Worm (Caenorhabditis elegans) whole organism, L1 larva: ENCODE measurements around the gene str-2.

Source experiments
- C34B4.2 ChIP-seq: sonication (generic microtip); optimal IDR thresholded peaks from 2 replicates; lab custom pipeline; 2017; ENCODE audit warnings: mild to moderate bottlenecking, missing genetic modification characterization, missing compliant biosample characterization
- F16B12.6 ChIP-seq: fragments of 150-350 bp; optimal IDR thresholded peaks from 2 replicates; lab custom pipeline; 2014; ENCODE audit warnings: missing biosample characterization, missing genetic modification characterization
- Y116A8C.19 ChIP-seq: sonication (generic microtip); optimal IDR thresholded peaks from 2 replicates; lab custom pipeline; 2016; ENCODE audit warnings: missing compliant biosample characterization, missing genetic modification characterization, borderline replicate concordance
- aha-1 ChIP-seq: fragments of 150-350 bp; optimal IDR thresholded peaks from 2 replicates; lab custom pipeline; 2014; ENCODE audit warnings: missing biosample characterization, missing genetic modification characterization
- ceh-8 ChIP-seq: fragments of 200-800 bp; sonication (Bioruptor generic); optimal IDR thresholded peaks from 2 replicates; lab custom pipeline; 2018; ENCODE audit warnings: mild to moderate bottlenecking, missing genetic modification characterization, moderate library complexity, missing compliant biosample characterization
- ceh-88 ChIP-seq: fragments of 200-800 bp; sonication (Bioruptor generic); IDR thresholded peaks from 2 replicates; pipeline ENCODE4 v1.3.6; 2022; ENCODE audit warnings: missing genetic modification characterization, missing compliant biosample characterization
- dpl-1 ChIP-seq, 3 experiments: fragments of 150-350 bp in 2 of 3; sonication (generic microtip) in 1 of 3; optimal IDR thresholded peaks; 2 replicates each; lab custom pipeline; 2014 to 2017; ENCODE audit warnings: missing biosample characterization in 3 of 3, missing genetic modification characterization in 3 of 3, missing genetic modification reagents in 3 of 3
- efl-3 ChIP-seq: fragments of 200-800 bp; sonication (Bioruptor generic); optimal IDR thresholded peaks from 2 replicates; lab custom pipeline; 2018; ENCODE audit warnings: mild to moderate bottlenecking, missing genetic modification characterization, missing compliant biosample characterization
- elt-3 ChIP-seq, 6 experiments: fragments of 150-350 bp in 1 of 6; sonication (generic microtip); optimal IDR thresholded peaks; 2 replicates each; lab custom pipeline; 2017 to 2018; ENCODE audit warnings: missing biosample characterization in 6 of 6, missing genetic modification characterization in 6 of 6, inconsistent platforms in 1 of 6
- fkh-10 ChIP-seq: sonication (generic microtip); optimal IDR thresholded peaks from 2 replicates; lab custom pipeline; 2017; ENCODE audit warnings: missing biosample characterization, missing genetic modification reagents, missing genetic modification characterization
- hlh-17 ChIP-seq: fragments of 200-800 bp; sonication (Bioruptor generic); optimal IDR thresholded peaks from 2 replicates; lab custom pipeline; 2018; ENCODE audit warnings: missing genetic modification characterization, mild to moderate bottlenecking, missing compliant biosample characterization, moderate library complexity, borderline replicate concordance
- hlh-4 ChIP-seq: sonication (generic microtip); optimal IDR thresholded peaks from 2 replicates; lab custom pipeline; 2016; ENCODE audit warnings: mild to moderate bottlenecking, missing genetic modification characterization, missing compliant biosample characterization
- isw-1 ChIP-seq: fragments of 200-800 bp; sonication (Bioruptor generic); IDR thresholded peaks from 2 replicates; pipeline ENCODE4 v1.3.6; 2022; ENCODE audit warnings: missing genetic modification characterization, missing compliant biosample characterization
- lin-13 ChIP-seq: fragments of 150-350 bp; optimal IDR thresholded peaks from 2 replicates; lab custom pipeline; 2014; ENCODE audit warnings: missing biosample characterization, missing genetic modification reagents, missing genetic modification characterization
- lin-14 ChIP-seq: fragments of 200-800 bp; sonication (Bioruptor generic); optimal IDR thresholded peaks from 2 replicates; lab custom pipeline; 2018; ENCODE audit warnings: mild to moderate bottlenecking, missing genetic modification characterization, moderate library complexity, missing compliant biosample characterization
- lin-15B ChIP-seq: fragments of 150-350 bp; sonication (generic microtip); optimal IDR thresholded peaks from 3 replicates; lab custom pipeline; 2014; ENCODE audit warnings: missing biosample characterization, missing genetic modification characterization
- lir-3 ChIP-seq: sonication (generic microtip); optimal IDR thresholded peaks from 2 replicates; lab custom pipeline; 2016; ENCODE audit warnings: mild to moderate bottlenecking, missing genetic modification characterization, moderate library complexity, missing compliant biosample characterization; ENCODE audit not compliant: poor library complexity
- mdl-1 ChIP-seq, 2 experiments: fragments of 150-350 bp; optimal IDR thresholded peaks; 2 replicates each; lab custom pipeline; 2014 to 2017; ENCODE audit warnings: missing biosample characterization in 2 of 2, missing genetic modification characterization in 2 of 2, inconsistent platforms in 1 of 2
- nhr-11 ChIP-seq: fragments of 150-350 bp; optimal IDR thresholded peaks from 2 replicates; lab custom pipeline; 2014; ENCODE audit warnings: missing biosample characterization, missing genetic modification characterization
- nhr-12 ChIP-seq: sonication (generic microtip); optimal IDR thresholded peaks from 2 replicates; lab custom pipeline; 2017; ENCODE audit warnings: missing biosample characterization, missing genetic modification characterization
- nhr-19 ChIP-seq: fragments of 200-800 bp; sonication (Bioruptor generic); conservative IDR thresholded peaks from 2 replicates; pipeline ENCODE4 v1.3.6; 2022; ENCODE audit warnings: missing genetic modification characterization, missing compliant biosample characterization
- nhr-28 ChIP-seq: fragments of 150-350 bp; optimal IDR thresholded peaks from 2 replicates; lab custom pipeline; 2014; ENCODE audit warnings: missing biosample characterization, missing genetic modification characterization
- nhr-47 ChIP-seq: sonication (generic microtip); optimal IDR thresholded peaks from 2 replicates; lab custom pipeline; 2016; ENCODE audit warnings: mild to moderate bottlenecking, missing genetic modification characterization, moderate library complexity, missing compliant biosample characterization
- nhr-76 ChIP-seq: sonication (generic microtip); optimal IDR thresholded peaks from 2 replicates; lab custom pipeline; 2017; ENCODE audit warnings: missing biosample characterization, missing genetic modification characterization
- nhr-77 ChIP-seq: fragments of 150-350 bp; optimal IDR thresholded peaks from 2 replicates; lab custom pipeline; 2014; ENCODE audit warnings: missing biosample characterization, missing genetic modification characterization
- nhr-84 ChIP-seq: sonication (generic microtip); optimal IDR thresholded peaks from 2 replicates; lab custom pipeline; 2017; ENCODE audit warnings: missing biosample characterization, missing genetic modification characterization
- nhr-85 ChIP-seq: sonication (generic microtip); peaks from one replicate; lab custom pipeline; 2016; ENCODE audit warnings: missing genetic modification characterization, inconsistent platforms, missing compliant biosample characterization
- pag-3 ChIP-seq: sonication (generic microtip); optimal IDR thresholded peaks from 2 replicates; lab custom pipeline; 2017; ENCODE audit warnings: missing genetic modification characterization, mild to moderate bottlenecking, missing compliant biosample characterization, antibody characterized with exemption, borderline replicate concordance; ENCODE audit not compliant: insufficient read depth
- pqm-1 ChIP-seq: sonication (generic microtip); optimal IDR thresholded peaks from 3 replicates; lab custom pipeline; 2017; ENCODE audit warnings: missing biosample characterization, missing genetic modification characterization
- rnt-1 ChIP-seq: sonication (generic microtip); optimal IDR thresholded peaks from 2 replicates; lab custom pipeline; 2016; ENCODE audit warnings: mild to moderate bottlenecking, missing genetic modification characterization, moderate library complexity, missing compliant biosample characterization
- skn-1 ChIP-seq: fragments of 150-350 bp; optimal IDR thresholded peaks from 2 replicates; lab custom pipeline; 2014; ENCODE audit warnings: missing biosample characterization, missing genetic modification characterization
- snpc-4 ChIP-seq: fragments of 150-350 bp; optimal IDR thresholded peaks from 2 replicates; lab custom pipeline; 2014; ENCODE audit warnings: missing biosample characterization, missing genetic modification characterization
- snu-23 ChIP-seq: sonication (generic microtip); optimal IDR thresholded peaks from 2 replicates; lab custom pipeline; 2016; ENCODE audit warnings: missing genetic modification characterization, missing compliant biosample characterization
- sox-4 ChIP-seq: sonication (generic microtip); optimal IDR thresholded peaks from 2 replicates; lab custom pipeline; 2016; ENCODE audit warnings: missing genetic modification characterization, missing compliant biosample characterization
- sptf-1 ChIP-seq: fragments of 150-350 bp; optimal IDR thresholded peaks from 2 replicates; lab custom pipeline; 2014; ENCODE audit warnings: missing biosample characterization, missing genetic modification characterization
- tlp-1 ChIP-seq: fragments of 150-350 bp; optimal IDR thresholded peaks from 2 replicates; lab custom pipeline; 2014; ENCODE audit warnings: missing biosample characterization, missing genetic modification characterization
- unc-130 ChIP-seq: fragments of 150-350 bp; optimal IDR thresholded peaks from 2 replicates; lab custom pipeline; 2017; ENCODE audit warnings: missing biosample characterization, missing genetic modification characterization, inconsistent platforms
- unc-62 ChIP-seq: fragments of 150-350 bp; optimal IDR thresholded peaks from 2 replicates; lab custom pipeline; 2014; ENCODE audit warnings: missing biosample characterization, missing genetic modification reagents, missing genetic modification characterization
- unc-98 ChIP-seq: fragments of 200-800 bp; sonication (Bioruptor generic); IDR thresholded peaks from 2 replicates; pipeline ENCODE4 v1.3.6; 2022; ENCODE audit warnings: missing genetic modification characterization, missing compliant biosample characterization
- vab-15 ChIP-seq: sonication (generic microtip); optimal IDR thresholded peaks from 2 replicates; lab custom pipeline; 2017; ENCODE audit warnings: missing genotype, mild to moderate bottlenecking, missing genetic modification characterization, missing compliant biosample characterization
- zag-1 ChIP-seq: fragments of 150-350 bp; optimal IDR thresholded peaks from 2 replicates; lab custom pipeline; 2014; ENCODE audit warnings: missing biosample characterization, missing genetic modification characterization
- ztf-11 ChIP-seq, 2 experiments: sonication (generic microtip); optimal IDR thresholded peaks; 2 replicates each; lab custom pipeline; 2016 to 2017; ENCODE audit warnings: missing genetic modification characterization in 2 of 2, missing biosample characterization in 1 of 2, missing compliant biosample characterization in 1 of 2

Gene str-2

DNA sequence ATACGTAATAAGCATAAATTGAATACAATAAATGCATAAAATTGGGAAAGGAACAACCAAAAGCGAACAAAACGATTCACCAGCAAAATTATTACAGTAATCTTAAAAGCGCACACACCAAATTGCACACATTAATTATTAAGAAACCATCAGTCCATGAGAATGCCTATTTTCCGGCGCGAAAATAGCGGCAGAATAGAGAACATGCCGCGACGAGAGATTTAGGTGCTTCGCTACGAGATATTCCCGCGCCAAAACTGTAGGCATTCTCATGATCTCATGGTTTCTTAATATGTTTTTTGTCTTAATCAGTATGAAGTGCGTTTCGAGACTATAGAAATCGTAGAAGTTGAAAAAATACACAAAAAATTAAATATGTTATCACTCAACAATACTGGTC, 39.8 kb downstream of the str-2 start:
- TF ChIP-seq fkh-10 (GFP tag; lab: Kevin White, UChicago), result no peak
- TF ChIP-seq unc-62, result no peak
- no peak for TF ChIP-seq ceh-88 (GFP tag; lab: Robert Waterston, UW)
- no peak for TF ChIP-seq C34B4.2
- TF ChIP-seq nhr-47, result no peak
- TF ChIP-seq hlh-17, result no peak
- no peak for TF ChIP-seq snpc-4 (tag; lab: Kevin White, UChicago)
- TF ChIP-seq lin-15B (tag; lab: Kevin White, UChicago), result no peak
- TF ChIP-seq ceh-8 (GFP tag; lab: Kevin White, UChicago), result no peak
- TF ChIP-seq snu-23, result no peak
- TF ChIP-seq zag-1 (tag; lab: Kevin White, UChicago), result no peak
- TF ChIP-seq nhr-11 (tag; lab: Kevin White, UChicago), result no peak
- no peak for TF ChIP-seq unc-130 (tag; lab: Kevin White, UChicago)
- TF ChIP-seq nhr-85 (tag; lab: Kevin White, UChicago), result no peak
- TF ChIP-seq isw-1, result no peak
- TF ChIP-seq nhr-84 (tag; lab: Kevin White, UChicago), result no peak
- no peak for TF ChIP-seq sptf-1 (tag; lab: Kevin White, UChicago)
- TF ChIP-seq nhr-77 (tag; lab: Kevin White, UChicago), result no peak
- no peak for TF ChIP-seq lin-14 (GFP tag; lab: Kevin White, UChicago)
- no peak for TF ChIP-seq efl-3

DNA sequence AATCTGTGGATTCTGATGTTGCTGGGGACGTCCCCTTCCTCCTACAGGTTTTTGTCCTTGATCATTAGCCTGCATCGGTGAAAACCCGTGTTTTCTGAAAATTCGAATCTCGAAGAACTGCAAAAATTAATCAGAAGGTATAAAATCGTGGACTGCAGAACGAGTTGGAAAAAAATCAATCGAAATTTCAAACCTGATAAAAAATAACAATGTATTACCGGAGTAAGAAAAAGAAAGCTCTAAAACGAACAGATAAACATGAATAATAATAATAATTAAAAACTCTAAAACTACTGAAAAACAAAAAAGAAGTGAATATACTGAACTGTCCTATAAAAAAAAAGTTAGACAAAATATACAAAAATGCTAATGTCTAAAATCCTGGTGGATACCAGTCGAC, 41.1 kb downstream of the str-2 start, which contains the start of gene F46B6.5:
Gene F46B6.5, minus strand, starts transcription at position 101 of the 400 bp plus-strand sequence.
- TF ChIP-seq sptf-1 (tag; lab: Kevin White, UChicago) (no peak), lin-15B (tag; lab: Kevin White, UChicago) (no peak), Y116A8C.19 (tag; lab: Kevin White, UChicago) (no peak), hlh-4 (tag; lab: Kevin White, UChicago) (no peak), F16B12.6 (tag; lab: Kevin White, UChicago) (no peak), vab-15 (no peak), tlp-1 (tag; lab: Kevin White, UChicago) (no peak), lir-3 (tag; lab: Kevin White, UChicago) (no peak), elt-3 (tag; optimal IDR thresholded peaks at IDR 0.05; lab: Kevin White, UChicago) (no peak), efl-3 (no peak), hlh-17 (no peak), nhr-77 (tag; lab: Kevin White, UChicago) (no peak), pqm-1 (tag; lab: Kevin White, UChicago) (no peak), dpl-1 (GFP tag; optimal IDR thresholded peaks at IDR 0.05; lab: Kevin White, UChicago) (no peak), ztf-11 (tag; optimal IDR thresholded peaks at IDR 0.05; lab: Kevin White, UChicago) (no peak), sox-4 (tag; lab: Kevin White, UChicago) (no peak), nhr-76 (tag; lab: Kevin White, UChicago) (no peak), mdl-1 (tag; optimal IDR thresholded peaks at IDR 0.05; lab: Kevin White, UChicago) (no peak), skn-1 (no peak)
- TF ChIP-seq, all 84 proteins: peak for 0

DNA sequence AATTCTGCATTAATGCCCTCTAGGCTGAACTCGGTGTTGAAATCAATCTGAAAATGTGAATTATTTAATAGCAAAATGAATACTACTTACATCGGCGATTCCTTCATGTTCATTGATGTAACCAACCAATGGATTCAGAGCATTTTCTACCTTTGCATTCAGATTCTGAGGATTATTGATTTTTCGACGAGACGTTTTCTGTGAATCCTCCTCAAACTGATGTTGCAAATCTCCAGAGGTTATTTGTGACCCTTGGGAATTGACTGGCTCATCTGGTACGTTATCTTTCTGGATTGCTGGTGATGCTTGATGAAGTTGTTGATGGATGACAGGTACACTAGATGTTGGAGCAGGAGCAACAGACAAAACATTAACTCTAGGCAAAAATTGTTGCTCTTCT, 42.0 kb downstream of the str-2 start:
- no peak for TF ChIP-seq nhr-19 (GFP tag; lab: Robert Waterston, UW)
- TF ChIP-seq aha-1 (tag; lab: Kevin White, UChicago), result no peak
- TF ChIP-seq hlh-4 (tag; lab: Kevin White, UChicago), result no peak
- TF ChIP-seq rnt-1 (tag; lab: Kevin White, UChicago), result no peak
- TF ChIP-seq dpl-1 (GFP tag; optimal IDR thresholded peaks at IDR 0.05; lab: Kevin White, UChicago), result no peak
- TF ChIP-seq unc-130 (tag; lab: Kevin White, UChicago), result no peak
- no peak for TF ChIP-seq pag-3 (tag; lab: Kevin White, UChicago)
- no peak for TF ChIP-seq C34B4.2
- no peak for TF ChIP-seq lin-13 (GFP tag; lab: Kevin White, UChicago)
- no peak for TF ChIP-seq nhr-28 (tag; lab: Kevin White, UChicago)
- no peak for TF ChIP-seq unc-98 (GFP tag; lab: Robert Waterston, UW)
- TF ChIP-seq nhr-12 (tag; lab: Kevin White, UChicago), result no peak
